Worm (Caenorhabditis elegans) whole organism, early embryonic: ENCODE data around the gene Y69H2.1.

Experiments
- B0310.2 ChIP-seq: sonication (generic microtip); optimal IDR thresholded peaks from 2 replicates; lab custom pipeline; 2016; ENCODE audit warnings: mild to moderate bottlenecking, missing genetic modification characterization, missing compliant biosample characterization
- F13C5.2 ChIP-seq: sonication (generic microtip); optimal IDR thresholded peaks from 2 replicates; lab custom pipeline; 2017; ENCODE audit warnings: mild to moderate bottlenecking, missing genetic modification characterization, inconsistent platforms, missing compliant biosample characterization
- aly-1 ChIP-seq: sonication (generic microtip); optimal IDR thresholded peaks from 2 replicates; lab custom pipeline; 2016; ENCODE audit warnings: missing genetic modification characterization, missing compliant biosample characterization
- ama-1 ChIP-seq: fragments of 150-350 bp; optimal IDR thresholded peaks from 2 replicates; lab custom pipeline; 2014
- ceh-13 ChIP-seq: fragments of 200-800 bp; sonication (Bioruptor generic); optimal IDR thresholded peaks from 2 replicates; lab custom pipeline; 2018; ENCODE audit warnings: mild to moderate bottlenecking, missing genetic modification characterization, missing compliant biosample characterization
- ceh-36 ChIP-seq: sonication (generic microtip); optimal IDR thresholded peaks from 2 replicates; lab custom pipeline; 2016; ENCODE audit warnings: missing genetic modification characterization, inconsistent platforms, missing compliant biosample characterization
- ets-7 ChIP-seq: sonication (generic microtip); optimal IDR thresholded peaks from 2 replicates; lab custom pipeline; 2016; ENCODE audit warnings: missing genotype, missing genetic modification characterization, missing compliant biosample characterization
- flt-1 ChIP-seq: fragments of 200-800 bp; sonication (Bioruptor generic); IDR thresholded peaks from 2 replicates; pipeline ENCODE4 v1.3.6; 2022; ENCODE audit warnings: missing genetic modification characterization, missing compliant biosample characterization
- hmbx-1 ChIP-seq: sonication (generic microtip); optimal IDR thresholded peaks from 2 replicates; lab custom pipeline; 2016; ENCODE audit warnings: mild to moderate bottlenecking, missing genetic modification characterization, missing compliant biosample characterization
- hmg-4 ChIP-seq: fragments of 200-800 bp; sonication (Bioruptor generic); optimal IDR thresholded peaks from 2 replicates; lab custom pipeline; 2018; ENCODE audit warnings: mild to moderate bottlenecking, missing genetic modification characterization, missing compliant biosample characterization
- hnd-1 ChIP-seq: sonication (generic microtip); optimal IDR thresholded peaks from 2 replicates; lab custom pipeline; 2016; ENCODE audit warnings: missing genetic modification characterization, missing compliant biosample characterization
- pes-1 ChIP-seq: fragments of 200-800 bp; sonication (Bioruptor generic); IDR thresholded peaks from 2 replicates; pipeline ENCODE4 v1.3.6; 2022; ENCODE audit warnings: missing genetic modification reagents, missing genetic modification characterization, missing compliant biosample characterization
- scrt-1 ChIP-seq: fragments of 200-800 bp; sonication (Bioruptor generic); IDR thresholded peaks from 2 replicates; pipeline ENCODE4 v1.3.6; 2022; ENCODE audit warnings: missing genetic modification characterization, missing compliant biosample characterization
- sea-1 ChIP-seq: fragments of 200-800 bp; sonication (Bioruptor generic); conservative IDR thresholded peaks from 2 replicates; pipeline ENCODE4 v1.3.6; 2022; ENCODE audit warnings: missing genetic modification characterization, missing compliant biosample characterization
- tbx-11 ChIP-seq: fragments of 200-800 bp; sonication (Bioruptor generic); IDR thresholded peaks from 2 replicates; pipeline ENCODE4 v1.3.6; 2022; ENCODE audit warnings: missing genetic modification characterization, missing compliant biosample characterization
- tbx-37 ChIP-seq: fragments of 200-800 bp; sonication (Bioruptor generic); conservative IDR thresholded peaks from 2 replicates; pipeline ENCODE4 v1.3.6; 2022; ENCODE audit warnings: missing genetic modification reagents, missing genetic modification characterization, missing compliant biosample characterization
- tra-4 ChIP-seq: sonication (generic microtip); optimal IDR thresholded peaks from 2 replicates; lab custom pipeline; 2017; ENCODE audit warnings: missing genetic modification characterization, missing compliant biosample characterization

Gene Y69H2.1

ce11 chrV:18656363-18656762, 34.0 kb upstream of the Y69H2.1 start:
- TF ChIP-seq scrt-1 (no peak), B0310.2 (tag; lab: Kevin White, UChicago) (no peak), aly-1 (no peak), F13C5.2 (tag; lab: Kevin White, UChicago) (no peak), ceh-36 (no peak)

ce11 chrV:18650043-18650442, 27.7 kb upstream of the Y69H2.1 start, which contains the start of gene egas-2:
TSS of gene egas-2 (plus strand) at chrV:18650343.
- no peak for TF ChIP-seq sea-1 (GFP tag; lab: Robert Waterston, UW)
- TF ChIP-seq flt-1 (GFP tag; lab: Robert Waterston, UW), result no peak
- no peak for TF ChIP-seq tbx-37 (GFP tag; lab: Robert Waterston, UW)
- no peak for TF ChIP-seq ceh-13 (GFP tag; lab: Kevin White, UChicago)
- no peak for TF ChIP-seq ets-7 (tag; lab: Kevin White, UChicago)
- no peak for TF ChIP-seq B0310.2 (tag; lab: Kevin White, UChicago)
- no peak for TF ChIP-seq hnd-1 (tag; lab: Kevin White, UChicago)
- TF ChIP-seq F13C5.2 (tag; lab: Kevin White, UChicago), result no peak
- TF ChIP-seq tbx-11, result no peak
- TF ChIP-seq ama-1 (lab: Kevin White, UChicago), result no peak
- TF ChIP-seq pes-1, result no peak
- no peak for TF ChIP-seq hmg-4 (GFP tag; lab: Kevin White, UChicago)
- no peak for TF ChIP-seq scrt-1
- TF ChIP-seq ceh-36, result no peak
- no peak for TF ChIP-seq aly-1

ce11 chrV:18644258-18644657, 21.9 kb upstream of the Y69H2.1 start:
- TF ChIP-seq B0310.2 (tag; lab: Kevin White, UChicago), result no peak

- TF ChIP-seq ets-7 (tag; lab: Kevin White, UChicago) (no peak), ceh-36 (peak; percentile 80), aly-1 (no peak)
Measured at ce11 chrV:18639601-18640354, 17.4 kb upstream of the Y69H2.1 start, which contains the start of gene egas-1. TSS of gene egas-1 (plus strand) at chrV:18640304.

ce11 chrV:18639074-18639473, 16.7 kb upstream of the Y69H2.1 start:
- TF ChIP-seq aly-1 (no peak), scrt-1 (0 out of 2 replicates have a peak, but pooled peaks have one; percentile 10)

- TF ChIP-seq hnd-1 (tag; lab: Kevin White, UChicago) (no peak), ceh-36 (peak; percentile 6)
Measured at ce11 chrV:18638367-18638873, 16.1 kb upstream of the Y69H2.1 start, which contains the start of gene col-42. TSS of gene col-42 (plus strand) at chrV:18638484.

- no peak for TF ChIP-seq scrt-1
- TF ChIP-seq ceh-36, result peak; percentile 86
Measured at ce11 chrV:18637544-18638366, 15.4 kb upstream of the Y69H2.1 start.

ce11 chrV:18636248-18636647, 13.9 kb upstream of the Y69H2.1 start, which contains the start of gene egas-3:
TSS of gene egas-3 (minus strand) at chrV:18636348.
- TF ChIP-seq tra-4 (tag; lab: Kevin White, UChicago), result no peak
- no peak for TF ChIP-seq ets-7 (tag; lab: Kevin White, UChicago)
- TF ChIP-seq F13C5.2 (tag; lab: Kevin White, UChicago), result no peak
- TF ChIP-seq pes-1, result no peak
- no peak for TF ChIP-seq hnd-1 (tag; lab: Kevin White, UChicago)
- TF ChIP-seq ceh-13 (GFP tag; lab: Kevin White, UChicago), result no peak
- TF ChIP-seq scrt-1, result no peak
- TF ChIP-seq hmbx-1, result no peak
- no peak for TF ChIP-seq tbx-37 (GFP tag; lab: Robert Waterston, UW)
- no peak for TF ChIP-seq B0310.2 (tag; lab: Kevin White, UChicago)

- no peak for TF ChIP-seq ceh-36
- TF ChIP-seq hmg-4 (GFP tag; lab: Kevin White, UChicago), result no peak
- no peak for TF ChIP-seq tbx-37 (GFP tag; lab: Robert Waterston, UW)
- no peak for TF ChIP-seq hmbx-1
- TF ChIP-seq hnd-1 (tag; lab: Kevin White, UChicago), result no peak
Measured at ce11 chrV:18631966-18632531, 9.7 kb upstream of the Y69H2.1 start.
